Worm (Caenorhabditis elegans): ENCODE measurements around the gene K10B3.1.

ce11 chrX:3159542-3159941, 24.3 kb downstream of the K10B3.1 start, which contains the start of gene gcc-1:
- TF ChIP-seq fos-1 (tag; optimal IDR thresholded peaks at IDR 0.05) (no peak), mdl-1 (tag; optimal IDR thresholded peaks at IDR 0.05) (no peak), lin-39 (tag; optimal IDR thresholded peaks at IDR 0.05) (no peak), skn-1 (tag; optimal IDR thresholded peaks at IDR 0.05) (no peak)

Data from whole organism, L2 larva.